Worm (Caenorhabditis elegans) whole organism, midembryonic: ENCODE results near the gene irld-24.

Experiments
- T22C8.4 ChIP-seq: fragments of 200-800 bp; sonication (Bioruptor generic); IDR thresholded peaks from 2 replicates; pipeline ENCODE4 v1.3.6; 2022; ENCODE audit warnings: missing genetic modification characterization, missing compliant biosample characterization
- cog-1 ChIP-seq: sonication (generic microtip); optimal IDR thresholded peaks from 2 replicates; lab custom pipeline; 2016; ENCODE audit warnings: missing genetic modification characterization, missing compliant biosample characterization
- flt-1 ChIP-seq: fragments of 200-800 bp; sonication (Bioruptor generic); IDR thresholded peaks from 2 replicates; pipeline ENCODE4 v1.3.6; 2022; ENCODE audit warnings: missing genetic modification characterization, missing compliant biosample characterization
- klf-2 ChIP-seq: fragments of 200-800 bp; sonication (Bioruptor generic); conservative IDR thresholded peaks from 2 replicates; pipeline ENCODE4 v1.3.6; 2022; ENCODE audit warnings: missing genetic modification reagents, missing genetic modification characterization, missing compliant biosample characterization
- med-1 ChIP-seq: sonication (generic microtip); optimal IDR thresholded peaks from 2 replicates; lab custom pipeline; 2017; ENCODE audit warnings: missing genetic modification characterization, mild to moderate bottlenecking, missing compliant biosample characterization, antibody characterized with exemption, missing genetic modification reagents; ENCODE audit not compliant: insufficient read depth
- ref-1 ChIP-seq: fragments of 200-800 bp; sonication (Bioruptor generic); conservative IDR thresholded peaks from 2 replicates; pipeline ENCODE4 v1.3.6; 2022; ENCODE audit warnings: missing genetic modification reagents, missing genetic modification characterization, missing compliant biosample characterization
- tab-1 ChIP-seq: fragments of 200-800 bp; sonication (Bioruptor generic); IDR thresholded peaks from 2 replicates; pipeline ENCODE4 v1.3.6; 2022; ENCODE audit warnings: missing genetic modification characterization, missing compliant biosample characterization
- ztf-23 ChIP-seq: fragments of 200-800 bp; sonication (Bioruptor generic); IDR thresholded peaks from 2 replicates; pipeline ENCODE4 v1.3.6; 2022; ENCODE audit warnings: missing genetic modification reagents, missing genetic modification characterization, missing compliant biosample characterization
- ztf-29 ChIP-seq: fragments of 200-800 bp; sonication (Bioruptor generic); IDR thresholded peaks from 2 replicates; pipeline ENCODE4 v1.3.6; 2022; ENCODE audit warnings: missing genetic modification reagents, missing genetic modification characterization, missing compliant biosample characterization

ce11 chrX:14029872-14030271 lies 43.5 kb downstream of the irld-24 start:
- no peak for TF ChIP-seq tab-1
- no peak for TF ChIP-seq med-1 (GFP tag; lab: Kevin White, UChicago)
- TF ChIP-seq klf-2 (GFP tag; lab: Robert Waterston, UW): no peak
- no peak for TF ChIP-seq flt-1 (GFP tag; lab: Robert Waterston, UW)
- TF ChIP-seq ztf-29 (GFP tag; lab: Robert Waterston, UW): no peak
- no peak for TF ChIP-seq ztf-23 (GFP tag; lab: Robert Waterston, UW)
- TF ChIP-seq cog-1: no peak
- no peak for TF ChIP-seq T22C8.4 (GFP tag; lab: Robert Waterston, UW)
- TF ChIP-seq ref-1: no peak
